Fruit fly (Drosophila melanogaster) whole organism, pupa: Measurements from ENCODE around the gene CG17271.

Experiments
- CG13204 ChIP-seq: fragments of 200-800 bp; sonication (Bioruptor generic); optimal IDR thresholded peaks from 2 replicates; lab custom pipeline; 2018; ENCODE audit warnings: missing biosample characterization, mild to moderate bottlenecking, missing genetic modification characterization, moderate library complexity
- CG32121 ChIP-seq: fragments of 200-800 bp; sonication (Bioruptor generic); IDR thresholded peaks from 2 replicates; pipeline ENCODE4 v1.3.6; 2022; ENCODE audit warnings: missing biosample characterization, missing genetic modification characterization
- CG34367 ChIP-seq: fragments of 200-800 bp; sonication (Bioruptor generic); optimal IDR thresholded peaks from 2 replicates; lab custom pipeline; 2018; ENCODE audit warnings: missing biosample characterization, mild to moderate bottlenecking, missing genetic modification characterization
- CG8159 ChIP-seq: fragments of 200-800 bp; sonication (Bioruptor generic); optimal IDR thresholded peaks from 3 replicates; lab custom pipeline; 2018; ENCODE audit warnings: missing biosample characterization, mild to moderate bottlenecking, missing genetic modification characterization, moderate library complexity
- CG8301 ChIP-seq: fragments of 200-800 bp; sonication (Bioruptor generic); optimal IDR thresholded peaks from 2 replicates; lab custom pipeline; 2018; ENCODE audit warnings: missing biosample characterization, mild to moderate bottlenecking, missing genetic modification characterization
- D1 ChIP-seq: fragments of 200-800 bp; sonication (Bioruptor generic); optimal IDR thresholded peaks from 2 replicates; lab custom pipeline; 2018; ENCODE audit warnings: missing biosample characterization, mild to moderate bottlenecking, missing genetic modification characterization, moderate library complexity
- EcR ChIP-seq: fragments of 200-800 bp; sonication (Bioruptor generic); optimal IDR thresholded peaks from 3 replicates; lab custom pipeline; 2019; ENCODE audit warnings: missing biosample characterization, missing genetic modification characterization, mild to moderate bottlenecking, moderate library complexity, missing genetic modification reagents
- Ets98B ChIP-seq: fragments of 200-800 bp; sonication (Bioruptor generic); IDR thresholded peaks from 2 replicates; pipeline ENCODE4 v1.3.6; 2022; ENCODE audit warnings: missing biosample characterization, missing genetic modification characterization
- Pif1A ChIP-seq: fragments of 200-800 bp; sonication (Bioruptor generic); optimal IDR thresholded peaks from 3 replicates; lab custom pipeline; 2016; ENCODE audit warnings: missing biosample characterization, missing genetic modification characterization
- Pif1B ChIP-seq: fragments of 200-800 bp; sonication (Bioruptor generic); optimal IDR thresholded peaks from 3 replicates; lab custom pipeline; 2016; ENCODE audit warnings: missing biosample characterization, missing genetic modification characterization
- gl ChIP-seq: fragments of 200-800 bp; sonication (Bioruptor generic); optimal IDR thresholded peaks from 2 replicates; lab custom pipeline; 2018; ENCODE audit warnings: missing biosample characterization, mild to moderate bottlenecking, missing genetic modification characterization
- rn ChIP-seq: fragments of 200-800 bp; sonication (Bioruptor generic); IDR thresholded peaks from 2 replicates; pipeline ENCODE4 v1.3.6; 2022; ENCODE audit warnings: missing biosample characterization, missing genetic modification characterization

DNA sequence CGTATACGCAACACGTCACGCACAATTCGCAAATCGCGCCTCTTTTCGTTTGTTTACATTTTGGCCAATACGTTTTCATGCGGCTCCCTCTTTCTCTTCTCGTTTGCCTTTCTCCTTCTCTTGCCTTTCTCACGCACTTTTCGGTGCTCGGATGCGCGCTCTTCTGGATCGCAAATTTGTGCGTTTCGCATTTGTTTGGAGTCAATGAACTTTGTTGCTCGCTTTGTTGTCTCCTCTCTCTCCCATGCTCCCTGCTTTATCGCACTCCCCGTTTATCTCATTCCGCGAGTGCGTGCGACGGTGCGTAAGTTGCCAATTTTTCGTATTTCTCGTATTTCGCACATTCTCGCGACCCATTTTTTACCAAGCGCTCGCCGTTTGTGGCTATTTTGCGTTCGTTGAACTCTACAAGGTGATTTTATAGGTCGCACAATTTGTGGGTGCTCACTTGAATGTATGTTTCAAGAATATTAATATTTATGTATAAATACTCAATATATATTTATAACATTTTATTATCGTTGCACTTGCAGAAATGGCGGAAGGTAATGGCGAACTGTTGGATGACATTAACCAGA lies 30.3 kb downstream of the CG17271 start:
- TF ChIP-seq EcR (GFP tag; lab: Kevin White, UChicago) (peak; percentile 90), CG34367 (tag; lab: Kevin White, UChicago) (no peak), Ets98B (GFP tag; lab: Robert Waterston, UW) (no peak), Pif1B (GFP tag; lab: Kevin White, UChicago) (no peak), CG8159 (tag; lab: Kevin White, UChicago) (no peak), Pif1A (GFP tag; lab: Kevin White, UChicago) (no peak), gl (tag; lab: Kevin White, UChicago) (no peak), CG32121 (GFP tag; lab: Robert Waterston, UW) (no peak), CG13204 (GFP tag; lab: Kevin White, UChicago) (no peak), CG8301 (tag; lab: Kevin White, UChicago) (no peak), D1 (tag; lab: Kevin White, UChicago) (no peak), rn (GFP tag; lab: Robert Waterston, UW) (no peak)
